Worm (Caenorhabditis elegans) whole organism, L4/young adult: ENCODE results near the gene srd-18.

ENCODE experiments used
- W03F9.2 ChIP-seq: fragments of 150-350 bp; optimal IDR thresholded peaks from 2 replicates; lab custom pipeline; 2014; ENCODE audit warnings: missing biosample characterization, missing genetic modification characterization
- him-1 ChIP-seq: sonication (generic microtip); optimal IDR thresholded peaks from 2 replicates; lab custom pipeline; 2016; ENCODE audit warnings: missing genotype, missing genetic modification reagents, missing genetic modification characterization, missing compliant biosample characterization

ce11 chrV:13459323-13459722 lies 32.7 kb upstream of the srd-18 start, which contains the start of gene bath-39:
- TF ChIP-seq W03F9.2 (tag; lab: Kevin White, UChicago) (no peak), him-1 (tag; lab: Kevin White, UChicago) (no peak)
